Fruit fly (Drosophila melanogaster) whole organism, embryonic: ENCODE data around the gene CG4297.

Source experiments
- Abd-B ChIP-seq: fragments of 200-800 bp; sonication (Bioruptor generic); optimal IDR thresholded peaks from 2 replicates; lab custom pipeline; 2018; ENCODE audit warnings: missing biosample characterization, mild to moderate bottlenecking, missing genetic modification characterization, moderate library complexity
- Atf6 ChIP-seq: fragments of 200-800 bp; sonication (Bioruptor generic); IDR thresholded peaks from 2 replicates; pipeline ENCODE4 v1.3.6; 2022; ENCODE audit warnings: missing biosample characterization, missing genetic modification characterization
- Awh ChIP-seq: fragments of 200-800 bp; sonication (Bioruptor generic); IDR thresholded peaks from 2 replicates; pipeline ENCODE4, ENCODE4 v1.3.6; 2022; ENCODE audit warnings: missing biosample characterization, missing genetic modification characterization
- B-H2 ChIP-seq: fragments of 200-800 bp; sonication (Bioruptor generic); optimal IDR thresholded peaks from 2 replicates; lab custom pipeline; 2018; ENCODE audit warnings: missing biosample characterization, mild to moderate bottlenecking, missing genetic modification characterization
- BEAF-32 ChIP-seq: fragments of 200-800 bp; sonication (Bioruptor generic); optimal IDR thresholded peaks from 3 replicates; lab custom pipeline; 2017; ENCODE audit warnings: missing biosample characterization, missing genetic modification characterization, mild to moderate bottlenecking, moderate library complexity, missing genetic modification reagents
- Bdp1 ChIP-seq: fragments of 200-800 bp; sonication (Bioruptor generic); optimal IDR thresholded peaks from 3 replicates; lab custom pipeline; 2016; ENCODE audit warnings: missing biosample characterization, missing genetic modification characterization
- Bgb ChIP-seq: fragments of 200-800 bp; sonication (Bioruptor generic); IDR thresholded peaks from 2 replicates; pipeline ENCODE4 v1.3.6; 2022; ENCODE audit warnings: missing biosample characterization, missing genetic modification characterization; ENCODE audit not compliant: partially characterized antibody
- CG10209 ChIP-seq: fragments of 200-800 bp; sonication (Bioruptor generic); optimal IDR thresholded peaks from 3 replicates; lab custom pipeline; 2017; ENCODE audit warnings: missing biosample characterization, mild to moderate bottlenecking, missing genetic modification characterization, missing genetic modification reagents
- CG10366 ChIP-seq: fragments of 200-800 bp; sonication (Bioruptor generic); IDR thresholded peaks from 2 replicates; pipeline ENCODE4 v1.3.6; 2022; ENCODE audit warnings: missing biosample characterization, missing genetic modification characterization
- CG10543 ChIP-seq: fragments of 200-800 bp; sonication (Bioruptor generic); optimal IDR thresholded peaks from 3 replicates; lab custom pipeline; 2017; ENCODE audit warnings: missing biosample characterization, mild to moderate bottlenecking, missing genetic modification characterization, moderate library complexity
- CG12155 ChIP-seq: fragments of 200-800 bp; sonication (Bioruptor generic); optimal IDR thresholded peaks from 3 replicates; lab custom pipeline; 2016; ENCODE audit warnings: missing biosample characterization, missing genetic modification characterization
- CG15011 ChIP-seq: fragments of 200-800 bp; sonication (Bioruptor generic); optimal IDR thresholded peaks from 3 replicates; lab custom pipeline; 2018; ENCODE audit warnings: missing biosample characterization, mild to moderate bottlenecking, missing genetic modification characterization
- CG15696 ChIP-seq: fragments of 200-800 bp; sonication (Bioruptor generic); optimal IDR thresholded peaks from 2 replicates; lab custom pipeline; 2019; ENCODE audit warnings: missing biosample characterization, mild to moderate bottlenecking, missing genetic modification characterization, moderate library complexity
- CG1602 ChIP-seq: fragments of 200-800 bp; sonication (Bioruptor generic); optimal IDR thresholded peaks from 3 replicates; lab custom pipeline; 2016; ENCODE audit warnings: missing biosample characterization, missing genetic modification characterization
- CG1603 ChIP-seq: fragments of 200-800 bp; sonication (Bioruptor generic); optimal IDR thresholded peaks from 2 replicates; lab custom pipeline; 2019; ENCODE audit warnings: missing biosample characterization, mild to moderate bottlenecking, missing genetic modification characterization, moderate library complexity
- CG17186 ChIP-seq: fragments of 200-800 bp; sonication (Bioruptor generic); optimal IDR thresholded peaks from 3 replicates; lab custom pipeline; 2017; ENCODE audit warnings: missing biosample characterization, missing genetic modification reagents, missing genetic modification characterization
- CG17361 ChIP-seq: fragments of 200-800 bp; sonication (Bioruptor generic); IDR thresholded peaks from 3 replicates; pipeline ENCODE4 v1.3.6; 2022; ENCODE audit warnings: missing biosample characterization, missing genetic modification characterization
- CG17802 ChIP-seq: fragments of 200-800 bp; sonication (Bioruptor generic); optimal IDR thresholded peaks from 2 replicates; lab custom pipeline; 2018; ENCODE audit warnings: missing biosample characterization, mild to moderate bottlenecking, missing genetic modification characterization, moderate library complexity
- CG2712 ChIP-seq: fragments of 200-800 bp; optimal IDR thresholded peaks from 3 replicates; lab custom pipeline; 2019; ENCODE audit warnings: missing biosample characterization, mild to moderate bottlenecking, missing genetic modification characterization, moderate library complexity
- CG31441 ChIP-seq: fragments of 200-800 bp; sonication (Bioruptor generic); IDR thresholded peaks from 2 replicates; pipeline ENCODE4 v1.3.6; 2022; ENCODE audit warnings: missing biosample characterization, missing genetic modification characterization
- CG34422 ChIP-seq: fragments of 200-800 bp; sonication (Bioruptor generic); IDR thresholded peaks from 3 replicates; pipeline ENCODE4 v1.3.6; 2022; ENCODE audit warnings: missing biosample characterization, missing genetic modification characterization
- CG6254 ChIP-seq: fragments of 200-800 bp; sonication (Bioruptor generic); optimal IDR thresholded peaks from 3 replicates; lab custom pipeline; 2017; ENCODE audit warnings: mild to moderate bottlenecking, missing biosample characterization, missing genetic modification reagents, missing genetic modification characterization
- CG7372 ChIP-seq: fragments of 200-800 bp; sonication (Bioruptor generic); IDR thresholded peaks from 2 replicates; pipeline ENCODE4 v1.3.6; 2022; ENCODE audit warnings: missing biosample characterization, missing genetic modification characterization
- E2f1 ChIP-seq: fragments of 200-800 bp; sonication (Bioruptor generic); IDR thresholded peaks from 2 replicates; pipeline ENCODE4 v1.3.6; 2022; ENCODE audit warnings: missing biosample characterization, missing genetic modification characterization
- Eip74EF ChIP-seq, 2 experiments: fragments of 200-800 bp in 1 of 2; fragments of >200 bp in 1 of 2; sonication (Bioruptor generic) in 1 of 2; optimal IDR thresholded peaks; 2 replicates each; lab custom pipeline; 2017 to 2019; ENCODE audit warnings: missing biosample characterization in 2 of 2, missing genetic modification characterization in 2 of 2, mild to moderate bottlenecking in 1 of 2, moderate library complexity in 1 of 2
- Jarid2 ChIP-seq: fragments of 200-800 bp; sonication (Bioruptor generic); optimal IDR thresholded peaks from 3 replicates; lab custom pipeline; 2017; ENCODE audit warnings: mild to moderate bottlenecking, missing biosample characterization, missing genetic modification reagents, missing genetic modification characterization
- Sox102F ChIP-seq: fragments of 200-800 bp; sonication (Bioruptor generic); optimal IDR thresholded peaks from 2 replicates; lab custom pipeline; 2018; ENCODE audit warnings: missing biosample characterization, mild to moderate bottlenecking, missing genetic modification characterization, moderate library complexity
- ara ChIP-seq: fragments of 200-800 bp; sonication (Bioruptor generic); IDR thresholded peaks from 2 replicates; pipeline ENCODE4 v1.3.6; 2022; ENCODE audit warnings: missing biosample characterization, missing genetic modification characterization
- az2 ChIP-seq: fragments of 200-800 bp; sonication (Bioruptor generic); optimal IDR thresholded peaks from 3 replicates; lab custom pipeline; 2016; ENCODE audit warnings: missing biosample characterization, missing genetic modification characterization
- cg ChIP-seq: fragments of 200-800 bp; sonication (Bioruptor generic); optimal IDR thresholded peaks from 3 replicates; lab custom pipeline; 2019; ENCODE audit warnings: missing biosample characterization, mild to moderate bottlenecking, missing genetic modification characterization, moderate library complexity
- chinmo ChIP-seq: fragments of 200-800 bp; sonication (Bioruptor generic); IDR thresholded peaks from 4 replicates; pipeline ENCODE4 v1.3.6; 2022; ENCODE audit warnings: missing biosample characterization, missing genetic modification characterization; ENCODE audit not compliant: partially characterized antibody
- corto ChIP-seq: fragments of 200-800 bp; sonication (Bioruptor generic); optimal IDR thresholded peaks from 2 replicates; lab custom pipeline; 2016; ENCODE audit warnings: missing biosample characterization, mild to moderate bottlenecking, missing genetic modification characterization, moderate library complexity
- dmrt99B ChIP-seq: fragments of 200-800 bp; sonication (Bioruptor generic); optimal IDR thresholded peaks from 2 replicates; lab custom pipeline; 2018; ENCODE audit warnings: missing biosample characterization, mild to moderate bottlenecking, missing genetic modification characterization, moderate library complexity
- dpn ChIP-seq, 2 experiments: fragments of 200-800 bp; sonication (Bioruptor generic); optimal IDR thresholded peaks; 3 replicates each; lab custom pipeline; 2016; ENCODE audit warnings: missing biosample characterization in 2 of 2, missing genetic modification characterization in 2 of 2
- gro ChIP-seq: fragments of 200-800 bp; sonication (Bioruptor generic); optimal IDR thresholded peaks from 2 replicates; lab custom pipeline; 2016; ENCODE audit warnings: missing biosample characterization, missing genetic modification characterization
- ham ChIP-seq: fragments of 200-800 bp; sonication (Bioruptor generic); IDR thresholded peaks from 2 replicates; pipeline ENCODE4 v1.3.6; 2022; ENCODE audit warnings: missing biosample characterization, missing genetic modification characterization
- her ChIP-seq: fragments of 200-800 bp; sonication (Bioruptor generic); optimal IDR thresholded peaks from 2 replicates; lab custom pipeline; 2016; ENCODE audit warnings: missing biosample characterization, missing genetic modification characterization
- lov ChIP-seq, 2 experiments: fragments of 200-800 bp in 1 of 2; fragments of >200 bp in 1 of 2; sonication (Bioruptor generic) in 1 of 2; IDR thresholded peaks in 1 of 2; optimal IDR thresholded peaks in 1 of 2; 2 replicates in 1 of 2; 3 replicates in 1 of 2; pipeline versions ENCODE4 v1.3.6 to Lab custom; 2017 to 2022; ENCODE audit warnings: missing biosample characterization in 1 of 2, missing genetic modification characterization in 1 of 2
- pho ChIP-seq: fragments of 200-800 bp; sonication (Bioruptor generic); optimal IDR thresholded peaks from 2 replicates; lab custom pipeline; 2016; ENCODE audit warnings: missing biosample characterization, missing genetic modification characterization
- run ChIP-seq: fragments of 200-800 bp; sonication (Bioruptor generic); optimal IDR thresholded peaks from 3 replicates; lab custom pipeline; 2018; ENCODE audit warnings: missing biosample characterization, mild to moderate bottlenecking, missing genetic modification characterization
- seq ChIP-seq: fragments of 200-800 bp; sonication (Bioruptor generic); IDR thresholded peaks from 2 replicates; pipeline ENCODE4 v1.3.6; 2022; ENCODE audit warnings: missing biosample characterization, missing genetic modification characterization
- sima ChIP-seq: fragments of 200-800 bp; sonication (Bioruptor generic); optimal IDR thresholded peaks from 2 replicates; lab custom pipeline; 2016; ENCODE audit warnings: missing biosample characterization, missing genetic modification characterization
- slbo ChIP-seq: fragments of 200-800 bp; sonication (Bioruptor generic); IDR thresholded peaks from 2 replicates; pipeline ENCODE4 v1.3.6; 2022; ENCODE audit warnings: missing biosample characterization, missing genetic modification characterization
- sug ChIP-seq: fragments of 200-800 bp; optimal IDR thresholded peaks from 2 replicates; lab custom pipeline; 2019; ENCODE audit warnings: missing biosample characterization, mild to moderate bottlenecking, missing genetic modification characterization, moderate library complexity
- unpg ChIP-seq: fragments of 200-800 bp; sonication (Bioruptor generic); optimal IDR thresholded peaks from 3 replicates; lab custom pipeline; 2018; ENCODE audit warnings: missing biosample characterization, mild to moderate bottlenecking, missing genetic modification characterization, moderate library complexity
- yki ChIP-seq: fragments of >200 bp; optimal IDR thresholded peaks from 3 replicates; lab custom pipeline; 2018
- zen ChIP-seq: fragments of 200-800 bp; sonication (Bioruptor generic); optimal IDR thresholded peaks from 3 replicates; lab custom pipeline; 2018; ENCODE audit warnings: missing biosample characterization, mild to moderate bottlenecking, missing genetic modification characterization, moderate library complexity
- zf30C ChIP-seq: fragments of 200-800 bp; sonication (Bioruptor generic); optimal IDR thresholded peaks from 3 replicates; lab custom pipeline; 2018; ENCODE audit warnings: missing biosample characterization, mild to moderate bottlenecking, missing genetic modification characterization

Gene CG4297

dm6 chr2L:430820-431628, 41.0 kb downstream of the CG4297 start, which contains the start of gene ex (continued):
- TF ChIP-seq sima (GFP tag; lab: Kevin White, UChicago), result no peak
- peak; percentile 53; the same call in 1 of the 4 replicates for TF ChIP-seq chinmo (GFP tag; lab: Robert Waterston, UW)
- TF ChIP-seq pho (GFP tag; lab: Kevin White, UChicago), result no peak
- no peak for TF ChIP-seq Abd-B (GFP tag; lab: Kevin White, UChicago)
- peak; percentile 22 for TF ChIP-seq CG1603
- peak; percentile 58 for TF ChIP-seq Atf6 (GFP tag; lab: Robert Waterston, UW)
- TF ChIP-seq Bdp1 (GFP tag; lab: Kevin White, UChicago), result no peak
- TF ChIP-seq CG15696 (tag; lab: Kevin White, UChicago), result peak; percentile 67
- TF ChIP-seq Bgb (GFP tag; lab: Robert Waterston, UW), result no peak
- peak; percentile 47 for TF ChIP-seq her (GFP tag; lab: Kevin White, UChicago)
- TF ChIP-seq dpn (GFP tag; optimal IDR thresholded peaks at IDR 0.05; lab: Kevin White, UChicago), result peak in 1 of 2 experiments; percentile 4
- peak; percentile 17 for TF ChIP-seq zf30C (GFP tag; lab: Kevin White, UChicago)
- peak; percentile 52 for TF ChIP-seq sug (tag; lab: Kevin White, UChicago)
- TF ChIP-seq CG10366 (GFP tag; lab: Robert Waterston, UW), result no peak
- TF ChIP-seq CG15011 (GFP tag; lab: Kevin White, UChicago), result peak; percentile 31
- peak; percentile 64; the same call in 1 of the 2 replicates for TF ChIP-seq Awh (GFP tag; lab: Robert Waterston, UW)
- no peak for TF ChIP-seq BEAF-32 (GFP tag; lab: Kevin White, UChicago)
- peak; percentile 74 for TF ChIP-seq CG10543 (GFP tag; lab: Kevin White, UChicago)
- TF ChIP-seq unpg (GFP tag; lab: Kevin White, UChicago), result peak; percentile 69
- no peak for TF ChIP-seq gro (GFP tag; lab: Kevin White, UChicago)
- TF ChIP-seq lov (optimal IDR thresholded peaks at IDR 0.05; lab: Kevin White, UChicago), result no peak
- TF ChIP-seq lov (GFP tag; IDR thresholded peaks at IDR 0.05; lab: Robert Waterston, UW), result peak; percentile 52; the same call in 1 of the 3 replicates
- no peak for TF ChIP-seq CG17802
- TF ChIP-seq CG6254 (GFP tag; lab: Kevin White, UChicago), result peak; percentile 57
- no peak for TF ChIP-seq CG7372
- peak; percentile 56 for TF ChIP-seq CG10209 (GFP tag; lab: Kevin White, UChicago)
- no peak for TF ChIP-seq ham (GFP tag; lab: Robert Waterston, UW)
- TF ChIP-seq cg (GFP tag; lab: Kevin White, UChicago), result peak; percentile 59
- TF ChIP-seq Eip74EF (GFP tag; optimal IDR thresholded peaks at IDR 0.05; lab: Kevin White, UChicago), result peak in 1 of 2 experiments; percentile 37
- peak; percentile 75 for TF ChIP-seq B-H2 (GFP tag; lab: Kevin White, UChicago)
- TF ChIP-seq yki (lab: Kevin White, UChicago), result no peak
- peak; percentile 96 for TF ChIP-seq Jarid2
- TF ChIP-seq CG31441 (GFP tag; lab: Robert Waterston, UW), result peak; percentile 40; the same call in 1 of the 2 replicates
- peak; percentile 19; the same call in 1 of the 2 replicates for TF ChIP-seq E2f1 (GFP tag; lab: Robert Waterston, UW)
- peak; percentile 48 for TF ChIP-seq corto
- peak; percentile 51 for TF ChIP-seq CG17186 (GFP tag; lab: Kevin White, UChicago)
- TF ChIP-seq slbo (GFP tag; lab: Robert Waterston, UW), result no peak
- no peak for TF ChIP-seq zen (tag; lab: Kevin White, UChicago)
- TF ChIP-seq seq, result no peak; the same call in 1 of the 2 replicates
- no peak for TF ChIP-seq CG1602 (GFP tag; lab: Kevin White, UChicago)
- peak; percentile 50 for TF ChIP-seq CG2712 (tag; lab: Kevin White, UChicago)
- peak; percentile 42 for TF ChIP-seq Sox102F (GFP tag; lab: Kevin White, UChicago)
- TF ChIP-seq CG12155 (GFP tag; lab: Kevin White, UChicago), result no peak
- no peak for TF ChIP-seq az2
- TF ChIP-seq ara (GFP tag; lab: Robert Waterston, UW), result no peak; the same call in 1 of the 2 replicates
- TF ChIP-seq CG17361 (GFP tag; lab: Robert Waterston, UW), result no peak
- no peak for TF ChIP-seq CG34422
- peak; percentile 26 for TF ChIP-seq run (tag; lab: Kevin White, UChicago)
- TF ChIP-seq dmrt99B (tag; lab: Kevin White, UChicago), result peak; percentile 33
